Worm (Caenorhabditis elegans) whole organism, L1 larva: Measurements from ENCODE around the gene trr-1.
A peak's percentile ranks its signal among the peaks of the same experiment; 100 is the strongest.

Source experiments
- C16A3.4 ChIP-seq: fragments of 150-350 bp; optimal IDR thresholded peaks from 2 replicates; lab custom pipeline; 2014; ENCODE audit warnings: missing biosample characterization, missing genetic modification characterization
- C34B4.2 ChIP-seq: sonication (generic microtip); optimal IDR thresholded peaks from 2 replicates; lab custom pipeline; 2017; ENCODE audit warnings: mild to moderate bottlenecking, missing genetic modification characterization, missing compliant biosample characterization
- F16B12.6 ChIP-seq: fragments of 150-350 bp; optimal IDR thresholded peaks from 2 replicates; lab custom pipeline; 2014; ENCODE audit warnings: missing biosample characterization, missing genetic modification characterization
- alr-1 ChIP-seq: fragments of 200-800 bp; sonication (Bioruptor generic); optimal IDR thresholded peaks from 2 replicates; lab custom pipeline; 2018; ENCODE audit warnings: borderline replicate concordance, mild to moderate bottlenecking, missing genetic modification characterization, missing compliant biosample characterization
- ama-1 ChIP-seq: fragments of 150-350 bp; optimal IDR thresholded peaks from 2 replicates; lab custom pipeline; 2014
- blmp-1 ChIP-seq: fragments of 150-350 bp; optimal IDR thresholded peaks from 2 replicates; lab custom pipeline; 2014; ENCODE audit warnings: missing biosample characterization, missing genetic modification characterization
- ceh-8 ChIP-seq: fragments of 200-800 bp; sonication (Bioruptor generic); optimal IDR thresholded peaks from 2 replicates; lab custom pipeline; 2018; ENCODE audit warnings: mild to moderate bottlenecking, missing genetic modification characterization, moderate library complexity, missing compliant biosample characterization
- ceh-82 ChIP-seq, 3 experiments: fragments of 150-350 bp in 1 of 3; sonication (generic microtip) in 2 of 3; optimal IDR thresholded peaks; 2 replicates each; lab custom pipeline; 2014 to 2017; ENCODE audit warnings: missing biosample characterization in 3 of 3, missing genetic modification characterization in 3 of 3
- ces-1 ChIP-seq: fragments of 150-350 bp; optimal IDR thresholded peaks from 2 replicates; lab custom pipeline; 2014; ENCODE audit warnings: missing biosample characterization, missing genetic modification reagents, missing genetic modification characterization
- dpl-1 ChIP-seq, 3 experiments: fragments of 150-350 bp in 2 of 3; sonication (generic microtip) in 1 of 3; optimal IDR thresholded peaks; 2 replicates each; lab custom pipeline; 2014 to 2017; ENCODE audit warnings: missing biosample characterization in 3 of 3, missing genetic modification characterization in 3 of 3, missing genetic modification reagents in 3 of 3
- efl-1 ChIP-seq, 4 experiments: fragments of 150-350 bp; optimal IDR thresholded peaks in 3 of 4; peaks in 1 of 4; 1 replicate in 1 of 4; 2 replicates in 3 of 4; lab custom pipeline; 2014; ENCODE audit warnings: missing biosample characterization in 2 of 4, missing genetic modification characterization in 2 of 4, missing genetic modification reagents in 2 of 4
- efl-3 ChIP-seq: fragments of 200-800 bp; sonication (Bioruptor generic); optimal IDR thresholded peaks from 2 replicates; lab custom pipeline; 2018; ENCODE audit warnings: mild to moderate bottlenecking, missing genetic modification characterization, missing compliant biosample characterization
- elt-3 ChIP-seq, 6 experiments: fragments of 150-350 bp in 1 of 6; sonication (generic microtip); optimal IDR thresholded peaks; 2 replicates each; lab custom pipeline; 2017 to 2018; ENCODE audit warnings: missing biosample characterization in 6 of 6, missing genetic modification characterization in 6 of 6, inconsistent platforms in 1 of 6
- fos-1 ChIP-seq: fragments of 150-350 bp; optimal IDR thresholded peaks from 2 replicates; lab custom pipeline; 2014; ENCODE audit warnings: missing biosample characterization, missing genetic modification characterization
- grh-1 ChIP-seq: fragments of 200-800 bp; sonication (Bioruptor generic); IDR thresholded peaks from 2 replicates; pipeline ENCODE4 v1.3.6; 2022; ENCODE audit warnings: missing genetic modification reagents, missing genetic modification characterization, missing compliant biosample characterization
- hlh-17 ChIP-seq: fragments of 200-800 bp; sonication (Bioruptor generic); optimal IDR thresholded peaks from 2 replicates; lab custom pipeline; 2018; ENCODE audit warnings: missing genetic modification characterization, mild to moderate bottlenecking, missing compliant biosample characterization, moderate library complexity, borderline replicate concordance
- hlh-4 ChIP-seq: sonication (generic microtip); optimal IDR thresholded peaks from 2 replicates; lab custom pipeline; 2016; ENCODE audit warnings: mild to moderate bottlenecking, missing genetic modification characterization, missing compliant biosample characterization
- hpl-2 ChIP-seq: fragments of 150-350 bp; optimal IDR thresholded peaks from 2 replicates; lab custom pipeline; 2014; ENCODE audit warnings: missing biosample characterization, missing genetic modification reagents, missing genetic modification characterization
- lin-14 ChIP-seq: fragments of 200-800 bp; sonication (Bioruptor generic); optimal IDR thresholded peaks from 2 replicates; lab custom pipeline; 2018; ENCODE audit warnings: mild to moderate bottlenecking, missing genetic modification characterization, moderate library complexity, missing compliant biosample characterization
- lin-15B ChIP-seq: fragments of 150-350 bp; sonication (generic microtip); optimal IDR thresholded peaks from 3 replicates; lab custom pipeline; 2014; ENCODE audit warnings: missing biosample characterization, missing genetic modification characterization
- lin-35 ChIP-seq, 2 experiments: fragments of 150-350 bp; optimal IDR thresholded peaks; 2 replicates each; lab custom pipeline; 2014; ENCODE audit warnings: missing biosample characterization in 2 of 2, missing genetic modification characterization in 2 of 2, missing genetic modification reagents in 2 of 2
- lir-3 ChIP-seq: sonication (generic microtip); optimal IDR thresholded peaks from 2 replicates; lab custom pipeline; 2016; ENCODE audit warnings: mild to moderate bottlenecking, missing genetic modification characterization, moderate library complexity, missing compliant biosample characterization; ENCODE audit not compliant: poor library complexity
- lsy-2 ChIP-seq, 2 experiments: fragments of 150-350 bp; optimal IDR thresholded peaks; 2 replicates each; lab custom pipeline; 2014; ENCODE audit warnings: missing biosample characterization in 2 of 2, missing genetic modification characterization in 2 of 2
- mdl-1 ChIP-seq, 2 experiments: fragments of 150-350 bp; optimal IDR thresholded peaks; 2 replicates each; lab custom pipeline; 2014 to 2017; ENCODE audit warnings: missing biosample characterization in 2 of 2, missing genetic modification characterization in 2 of 2, inconsistent platforms in 1 of 2
- mef-2 ChIP-seq: fragments of 150-350 bp; optimal IDR thresholded peaks from 2 replicates; lab custom pipeline; 2014; ENCODE audit warnings: missing biosample characterization, missing genetic modification characterization
- nhr-11 ChIP-seq: fragments of 150-350 bp; optimal IDR thresholded peaks from 2 replicates; lab custom pipeline; 2014; ENCODE audit warnings: missing biosample characterization, missing genetic modification characterization
- nhr-19 ChIP-seq: fragments of 200-800 bp; sonication (Bioruptor generic); conservative IDR thresholded peaks from 2 replicates; pipeline ENCODE4 v1.3.6; 2022; ENCODE audit warnings: missing genetic modification characterization, missing compliant biosample characterization
- nhr-20 ChIP-seq: sonication (generic microtip); optimal IDR thresholded peaks from 2 replicates; lab custom pipeline; 2016; ENCODE audit warnings: mild to moderate bottlenecking, missing genetic modification characterization, missing compliant biosample characterization
- nhr-237 ChIP-seq: fragments of 150-350 bp; optimal IDR thresholded peaks from 2 replicates; lab custom pipeline; 2014; ENCODE audit warnings: missing biosample characterization, missing genetic modification characterization
- nhr-28 ChIP-seq: fragments of 150-350 bp; optimal IDR thresholded peaks from 2 replicates; lab custom pipeline; 2014; ENCODE audit warnings: missing biosample characterization, missing genetic modification characterization
- nhr-47 ChIP-seq: sonication (generic microtip); optimal IDR thresholded peaks from 2 replicates; lab custom pipeline; 2016; ENCODE audit warnings: mild to moderate bottlenecking, missing genetic modification characterization, moderate library complexity, missing compliant biosample characterization
- nhr-71 ChIP-seq: sonication (generic microtip); optimal IDR thresholded peaks from 2 replicates; lab custom pipeline; 2016; ENCODE audit warnings: mild to moderate bottlenecking, missing genetic modification characterization, moderate library complexity, missing compliant biosample characterization
- nhr-77 ChIP-seq: fragments of 150-350 bp; optimal IDR thresholded peaks from 2 replicates; lab custom pipeline; 2014; ENCODE audit warnings: missing biosample characterization, missing genetic modification characterization
- nhr-85 ChIP-seq: sonication (generic microtip); peaks from one replicate; lab custom pipeline; 2016; ENCODE audit warnings: missing genetic modification characterization, inconsistent platforms, missing compliant biosample characterization
- nhr-90 ChIP-seq: sonication (generic microtip); optimal IDR thresholded peaks from 2 replicates; lab custom pipeline; 2016; ENCODE audit warnings: mild to moderate bottlenecking, missing genetic modification characterization, missing compliant biosample characterization; ENCODE audit not compliant: poor library complexity
- snpc-4 ChIP-seq: fragments of 150-350 bp; optimal IDR thresholded peaks from 2 replicates; lab custom pipeline; 2014; ENCODE audit warnings: missing biosample characterization, missing genetic modification characterization
- snu-23 ChIP-seq: sonication (generic microtip); optimal IDR thresholded peaks from 2 replicates; lab custom pipeline; 2016; ENCODE audit warnings: missing genetic modification characterization, missing compliant biosample characterization
- sptf-1 ChIP-seq: fragments of 150-350 bp; optimal IDR thresholded peaks from 2 replicates; lab custom pipeline; 2014; ENCODE audit warnings: missing biosample characterization, missing genetic modification characterization
- swsn-7 ChIP-seq: sonication (generic microtip); optimal IDR thresholded peaks from 2 replicates; lab custom pipeline; 2016; ENCODE audit warnings: missing genetic modification characterization, missing compliant biosample characterization
- tbx-2 ChIP-seq: sonication (generic microtip); optimal IDR thresholded peaks from 2 replicates; lab custom pipeline; 2016; ENCODE audit warnings: missing genetic modification characterization, missing compliant biosample characterization
- tlp-1 ChIP-seq: fragments of 150-350 bp; optimal IDR thresholded peaks from 2 replicates; lab custom pipeline; 2014; ENCODE audit warnings: missing biosample characterization, missing genetic modification characterization
- unc-130 ChIP-seq: fragments of 150-350 bp; optimal IDR thresholded peaks from 2 replicates; lab custom pipeline; 2017; ENCODE audit warnings: missing biosample characterization, missing genetic modification characterization, inconsistent platforms
- unc-30 ChIP-seq: sonication (generic microtip); optimal IDR thresholded peaks from 2 replicates; lab custom pipeline; 2017; ENCODE audit warnings: missing biosample characterization, missing genetic modification characterization
- unc-62 ChIP-seq: fragments of 150-350 bp; optimal IDR thresholded peaks from 2 replicates; lab custom pipeline; 2014; ENCODE audit warnings: missing biosample characterization, missing genetic modification reagents, missing genetic modification characterization
- vab-15 ChIP-seq: sonication (generic microtip); optimal IDR thresholded peaks from 2 replicates; lab custom pipeline; 2017; ENCODE audit warnings: missing genotype, mild to moderate bottlenecking, missing genetic modification characterization, missing compliant biosample characterization
- zag-1 ChIP-seq: fragments of 150-350 bp; optimal IDR thresholded peaks from 2 replicates; lab custom pipeline; 2014; ENCODE audit warnings: missing biosample characterization, missing genetic modification characterization
- zip-4 ChIP-seq: fragments of 200-800 bp; sonication (Bioruptor generic); optimal IDR thresholded peaks from 2 replicates; lab custom pipeline; 2018; ENCODE audit warnings: mild to moderate bottlenecking, missing genetic modification characterization, moderate library complexity, missing compliant biosample characterization

trr-1 gene

DNA sequence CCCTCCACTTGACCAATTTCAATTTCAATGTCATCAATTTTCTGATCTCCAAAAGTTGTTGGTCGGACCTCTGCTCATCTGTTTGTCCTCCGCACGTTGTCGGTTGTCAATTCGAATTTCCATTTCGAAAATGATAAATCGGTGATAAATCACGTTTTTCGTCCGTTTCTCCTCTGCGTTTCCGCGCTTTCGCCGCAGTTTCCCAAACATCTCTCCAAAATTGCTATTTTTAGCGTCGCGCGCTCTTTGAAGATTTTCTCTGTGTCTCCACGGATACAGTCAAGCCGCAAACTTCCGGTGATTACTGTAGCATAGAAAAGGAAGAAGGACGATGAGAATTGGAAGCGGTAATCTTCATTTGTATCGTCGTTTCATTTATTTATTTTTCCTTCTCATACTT lies 33.7 kb downstream of the trr-1 start:
- peak in 1 of 2 experiments; percentile 61 for TF ChIP-seq lin-35 (GFP tag; optimal IDR thresholded peaks at IDR 0.05; lab: Kevin White, UChicago)
- no peak for TF ChIP-seq mef-2
- TF ChIP-seq C34B4.2 (tag; lab: Kevin White, UChicago): no peak
- no peak for TF ChIP-seq tlp-1
- TF ChIP-seq snu-23 (GFP tag; lab: Kevin White, UChicago): peak; percentile 59
- TF ChIP-seq alr-1: no peak
- peak; percentile 82 for TF ChIP-seq nhr-71 (tag; lab: Kevin White, UChicago)
- no peak for TF ChIP-seq ceh-82 (tag; optimal IDR thresholded peaks at IDR 0.05; lab: Kevin White, UChicago)
- TF ChIP-seq lin-14 (GFP tag; lab: Kevin White, UChicago): peak; percentile 71
- TF ChIP-seq fos-1 (tag; lab: Kevin White, UChicago): peak; percentile 23
- no peak for TF ChIP-seq hpl-2 (GFP tag; lab: Kevin White, UChicago)
- TF ChIP-seq unc-62: peak; percentile 3
- no peak for TF ChIP-seq sptf-1 (tag; lab: Kevin White, UChicago)
- peak in 1 of 3 experiments; percentile 2 for TF ChIP-seq dpl-1 (GFP tag; optimal IDR thresholded peaks at IDR 0.05; lab: Kevin White, UChicago)
- no peak for TF ChIP-seq ama-1
- no peak for TF ChIP-seq C16A3.4
- TF ChIP-seq hlh-17 (GFP tag; lab: Kevin White, UChicago): no peak
- TF ChIP-seq elt-3 (tag; optimal IDR thresholded peaks at IDR 0.05; lab: Kevin White, UChicago): peak in 3 of 6 experiments; percentile 26 to 60 (median 59)
- peak; percentile 97 for TF ChIP-seq nhr-85 (tag; lab: Kevin White, UChicago)
- TF ChIP-seq grh-1: peak; percentile 59
- no peak for TF ChIP-seq hlh-4 (tag; lab: Kevin White, UChicago)
- peak; percentile 57 for TF ChIP-seq unc-130 (tag; lab: Kevin White, UChicago)
- TF ChIP-seq nhr-90: peak; percentile 79
- TF ChIP-seq efl-1 (optimal IDR thresholded peaks at IDR 0.05; lab: Kevin White, UChicago): no peak
- peak in 1 of 2 experiments; percentile 92 for TF ChIP-seq efl-1 (GFP tag; optimal IDR thresholded peaks at IDR 0.05 in 1 of 2; lab: Kevin White, UChicago)
- TF ChIP-seq lsy-2 (tag; optimal IDR thresholded peaks at IDR 0.05; lab: Kevin White, UChicago): peak; percentile 39 to 85
- TF ChIP-seq nhr-20 (tag; lab: Kevin White, UChicago): peak; percentile 81
- no peak for TF ChIP-seq zip-4 (GFP tag; lab: Kevin White, UChicago)
- TF ChIP-seq lir-3 (tag; lab: Kevin White, UChicago): no peak
- peak; percentile 84 for TF ChIP-seq blmp-1 (tag; lab: Kevin White, UChicago)
- peak; percentile 56 for TF ChIP-seq nhr-47
- no peak for TF ChIP-seq unc-30
- TF ChIP-seq lin-15B: no peak
- peak in 1 of 2 experiments; percentile 73 for TF ChIP-seq mdl-1 (tag; optimal IDR thresholded peaks at IDR 0.05; lab: Kevin White, UChicago)
- TF ChIP-seq tbx-2 (tag; lab: Kevin White, UChicago): peak; percentile 80
- TF ChIP-seq vab-15 (tag; lab: Kevin White, UChicago): no peak
- no peak for TF ChIP-seq nhr-77 (tag; lab: Kevin White, UChicago)
- peak; percentile 49 for TF ChIP-seq nhr-19 (GFP tag; lab: Robert Waterston, UW)

DNA sequence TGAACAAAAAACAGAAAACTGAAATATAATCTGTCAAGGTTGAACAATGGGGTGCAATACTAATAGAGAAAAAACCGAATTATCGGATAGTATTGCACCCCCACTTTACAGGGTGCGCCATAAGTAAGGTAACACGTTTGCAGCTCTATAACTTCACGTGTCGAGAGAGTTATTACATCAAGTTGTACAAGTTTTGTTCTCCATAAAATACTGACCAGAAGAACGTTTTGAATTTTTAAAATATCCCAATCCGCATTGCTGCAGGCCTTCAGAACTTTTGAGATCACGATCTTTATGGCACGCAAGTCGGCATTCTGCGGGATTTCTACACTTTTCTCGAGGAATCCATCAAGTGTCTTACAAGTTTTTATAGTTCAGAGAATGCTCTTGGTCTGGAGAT lies 37.9 kb downstream of the trr-1 start:
- TF ChIP-seq efl-1 (optimal IDR thresholded peaks at IDR 0.05; lab: Kevin White, UChicago): no peak
- peak in 1 of 2 experiments; percentile 58 for TF ChIP-seq efl-1 (GFP tag; optimal IDR thresholded peaks at IDR 0.05 in 1 of 2; lab: Kevin White, UChicago)
- TF ChIP-seq F16B12.6 (tag; lab: Kevin White, UChicago): no peak
- no peak for TF ChIP-seq hlh-17 (GFP tag; lab: Kevin White, UChicago)

DNA sequence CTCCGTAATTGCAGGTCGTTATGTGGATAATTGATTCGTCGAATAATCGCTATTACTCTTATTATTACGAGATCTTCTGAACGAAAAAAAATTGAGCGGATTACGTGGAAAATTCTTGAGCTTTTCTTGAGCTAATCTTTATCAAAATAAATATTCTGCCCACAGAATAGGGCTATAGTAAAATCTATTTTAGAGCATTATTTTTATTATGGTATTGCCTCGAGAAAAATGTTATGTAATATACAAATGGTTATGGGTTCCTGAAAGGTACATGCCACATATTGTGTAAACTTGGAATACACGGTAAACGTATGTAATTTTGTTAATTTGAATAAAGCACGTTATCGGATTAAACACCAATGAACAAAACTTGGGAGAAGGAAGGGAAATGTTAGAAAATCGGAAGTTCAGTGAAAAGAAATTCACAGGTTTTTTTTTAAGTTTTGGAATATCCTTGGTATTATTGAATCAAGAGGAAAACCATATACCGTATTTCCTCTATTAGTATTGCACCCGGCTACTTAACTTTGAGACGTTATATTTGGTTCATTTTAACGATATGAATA lies 38.5 kb downstream of the trr-1 start:
- TF ChIP-seq nhr-71 (tag; lab: Kevin White, UChicago): peak; percentile 72
- peak; percentile 79 for TF ChIP-seq ama-1
- peak; percentile 32 for TF ChIP-seq nhr-11 (tag; lab: Kevin White, UChicago)
- TF ChIP-seq ceh-82 (tag; optimal IDR thresholded peaks at IDR 0.05; lab: Kevin White, UChicago): no peak
- no peak for TF ChIP-seq efl-3 (GFP tag; lab: Kevin White, UChicago)
- TF ChIP-seq ceh-8 (GFP tag; lab: Kevin White, UChicago): no peak
- TF ChIP-seq zag-1 (tag; lab: Kevin White, UChicago): no peak
- no peak for TF ChIP-seq unc-30
- TF ChIP-seq efl-1 (optimal IDR thresholded peaks at IDR 0.05; lab: Kevin White, UChicago): peak in 1 of 2 experiments; percentile 2
- peak in 1 of 2 experiments; percentile 85 for TF ChIP-seq efl-1 (GFP tag; optimal IDR thresholded peaks at IDR 0.05 in 1 of 2; lab: Kevin White, UChicago)
- TF ChIP-seq lsy-2 (tag; optimal IDR thresholded peaks at IDR 0.05; lab: Kevin White, UChicago): peak; percentile 25 to 59
- peak; percentile 48 for TF ChIP-seq nhr-47
- no peak for TF ChIP-seq nhr-237 (tag; lab: Kevin White, UChicago)
- TF ChIP-seq snpc-4 (tag; lab: Kevin White, UChicago): no peak
- TF ChIP-seq snu-23 (GFP tag; lab: Kevin White, UChicago): peak; percentile 30
- TF ChIP-seq zip-4 (GFP tag; lab: Kevin White, UChicago): peak; percentile 24
- peak; percentile 17 for TF ChIP-seq swsn-7 (tag; lab: Kevin White, UChicago)
- TF ChIP-seq ces-1 (GFP tag; lab: Kevin White, UChicago): no peak
- TF ChIP-seq dpl-1 (GFP tag; optimal IDR thresholded peaks at IDR 0.05; lab: Kevin White, UChicago): no peak
- no peak for TF ChIP-seq nhr-28 (tag; lab: Kevin White, UChicago)
- peak; percentile 67 for TF ChIP-seq nhr-90
